Fruit fly (Drosophila melanogaster) whole organism, embryonic: Measurements from ENCODE around the gene msn.

Source experiments
- Abd-B ChIP-seq: fragments of 200-800 bp; sonication (Bioruptor generic); optimal IDR thresholded peaks from 2 replicates; lab custom pipeline; 2018; ENCODE audit warnings: missing biosample characterization, mild to moderate bottlenecking, missing genetic modification characterization, moderate library complexity
- Ada2b ChIP-seq: fragments of 200-800 bp; sonication (Bioruptor generic); IDR thresholded peaks from 2 replicates; pipeline ENCODE4 v1.3.6; 2022; ENCODE audit warnings: missing biosample characterization, missing genetic modification characterization
- CG14667 ChIP-seq: fragments of 200-800 bp; sonication (Bioruptor generic); IDR thresholded peaks from 2 replicates; pipeline ENCODE4 v1.3.6; 2022; ENCODE audit warnings: missing biosample characterization, missing genetic modification characterization
- CG17612 ChIP-seq: fragments of 200-800 bp; sonication (Bioruptor generic); IDR thresholded peaks from 2 replicates; pipeline ENCODE4 v1.3.6; 2022; ENCODE audit warnings: missing biosample characterization, missing genetic modification characterization
- CG18599 ChIP-seq: fragments of 200-800 bp; sonication (Bioruptor generic); optimal IDR thresholded peaks from 3 replicates; lab custom pipeline; 2017; ENCODE audit warnings: missing biosample characterization, missing genetic modification characterization, mild to moderate bottlenecking, moderate library complexity, missing genetic modification reagents
- CG2116 ChIP-seq: fragments of 200-800 bp; sonication (Bioruptor generic); optimal IDR thresholded peaks from 3 replicates; lab custom pipeline; 2018; ENCODE audit warnings: missing biosample characterization, mild to moderate bottlenecking, missing genetic modification characterization
- CG2712 ChIP-seq: fragments of 200-800 bp; optimal IDR thresholded peaks from 3 replicates; lab custom pipeline; 2019; ENCODE audit warnings: missing biosample characterization, mild to moderate bottlenecking, missing genetic modification characterization, moderate library complexity
- CG31441 ChIP-seq: fragments of 200-800 bp; sonication (Bioruptor generic); IDR thresholded peaks from 2 replicates; pipeline ENCODE4 v1.3.6; 2022; ENCODE audit warnings: missing biosample characterization, missing genetic modification characterization
- CG32772 ChIP-seq: fragments of 200-800 bp; sonication (Bioruptor generic); IDR thresholded peaks from 2 replicates; pipeline ENCODE4 v1.3.6; 2022; ENCODE audit warnings: missing biosample characterization, missing genetic modification characterization
- CG33213 ChIP-seq: fragments of 200-800 bp; sonication (Bioruptor generic); optimal IDR thresholded peaks from 3 replicates; lab custom pipeline; 2016; ENCODE audit warnings: missing biosample characterization, missing genetic modification characterization
- CG42726 ChIP-seq: fragments of 200-800 bp; sonication (Bioruptor generic); IDR thresholded peaks from 2 replicates; pipeline ENCODE4 v1.3.6; 2022; ENCODE audit warnings: missing biosample characterization, missing genetic modification characterization; ENCODE audit not compliant: partially characterized antibody
- CG4328 ChIP-seq: fragments of 200-800 bp; sonication (Bioruptor generic); optimal IDR thresholded peaks from 3 replicates; lab custom pipeline; 2017; ENCODE audit warnings: missing biosample characterization, missing genetic modification reagents, missing genetic modification characterization
- CG4404 ChIP-seq: fragments of 200-800 bp; sonication (Bioruptor generic); IDR thresholded peaks from 2 replicates; pipeline ENCODE4 v1.3.6; 2022; ENCODE audit warnings: missing biosample characterization, missing genetic modification characterization
- CG6683 ChIP-seq: fragments of 200-800 bp; sonication (Bioruptor generic); optimal IDR thresholded peaks from 2 replicates; lab custom pipeline; 2017; ENCODE audit warnings: missing biosample characterization, mild to moderate bottlenecking, missing genetic modification characterization, missing genetic modification reagents
- CG6791 ChIP-seq: fragments of 200-800 bp; sonication (Bioruptor generic); IDR thresholded peaks from 3 replicates; pipeline ENCODE4 v1.3.6; 2022; ENCODE audit warnings: missing biosample characterization, missing genetic modification characterization; ENCODE audit not compliant: partially characterized antibody
- CG7372 ChIP-seq: fragments of 200-800 bp; sonication (Bioruptor generic); IDR thresholded peaks from 2 replicates; pipeline ENCODE4 v1.3.6; 2022; ENCODE audit warnings: missing biosample characterization, missing genetic modification characterization
- CG8290 ChIP-seq, 3 experiments: fragments of 200-800 bp; sonication (Bioruptor generic); optimal IDR thresholded peaks; 2 replicates each; lab custom pipeline; 2016 to 2019; ENCODE audit warnings: missing biosample characterization in 3 of 3, missing genetic modification characterization in 3 of 3, mild to moderate bottlenecking in 2 of 3, moderate library complexity in 1 of 3
- CG8388 ChIP-seq: fragments of 200-800 bp; sonication (Bioruptor generic); optimal IDR thresholded peaks from 2 replicates; lab custom pipeline; 2019; ENCODE audit warnings: missing biosample characterization, mild to moderate bottlenecking, missing genetic modification characterization, moderate library complexity
- CG9609 ChIP-seq: fragments of 200-800 bp; sonication (Bioruptor generic); optimal IDR thresholded peaks from 3 replicates; lab custom pipeline; 2016; ENCODE audit warnings: missing biosample characterization, missing genetic modification characterization
- CHES-1-like ChIP-seq: fragments of 200-800 bp; sonication (Bioruptor generic); optimal IDR thresholded peaks from 2 replicates; lab custom pipeline; 2016; ENCODE audit warnings: missing biosample characterization, missing genetic modification characterization
- D ChIP-seq, 2 experiments: fragments of 200-800 bp in 1 of 2; fragments of >200 bp in 1 of 2; sonication (Bioruptor generic) in 1 of 2; optimal IDR thresholded peaks; 2 replicates in 1 of 2; 3 replicates in 1 of 2; lab custom pipeline; 2017; ENCODE audit warnings: mild to moderate bottlenecking in 1 of 2, missing biosample characterization in 1 of 2, missing genetic modification characterization in 1 of 2, missing genetic modification reagents in 1 of 2
- Dip3 ChIP-seq: fragments of 200-800 bp; sonication (Bioruptor generic); optimal IDR thresholded peaks from 3 replicates; lab custom pipeline; 2016; ENCODE audit warnings: missing biosample characterization, missing genetic modification characterization
- Ets65A ChIP-seq: fragments of 200-800 bp; sonication (Bioruptor generic); peaks from one replicate; lab custom pipeline; 2016; ENCODE audit warnings: missing biosample characterization, missing genetic modification characterization
- Ets97D ChIP-seq: fragments of 200-800 bp; sonication (Bioruptor generic); optimal IDR thresholded peaks from 3 replicates; lab custom pipeline; 2016; ENCODE audit warnings: missing biosample characterization, missing genetic modification characterization
- Hey ChIP-seq: fragments of 200-800 bp; sonication (Bioruptor generic); optimal IDR thresholded peaks from 3 replicates; lab custom pipeline; 2018; ENCODE audit warnings: missing biosample characterization, mild to moderate bottlenecking, missing genetic modification characterization
- Hr51 ChIP-seq, 2 experiments: fragments of 200-800 bp; sonication (Bioruptor generic); optimal IDR thresholded peaks; 2 replicates in 1 of 2; 3 replicates in 1 of 2; lab custom pipeline; 2016 to 2018; ENCODE audit warnings: missing biosample characterization in 2 of 2, missing genetic modification characterization in 2 of 2, mild to moderate bottlenecking in 1 of 2, moderate library complexity in 1 of 2
- ara ChIP-seq: fragments of 200-800 bp; sonication (Bioruptor generic); IDR thresholded peaks from 2 replicates; pipeline ENCODE4 v1.3.6; 2022; ENCODE audit warnings: missing biosample characterization, missing genetic modification characterization
- bigmax ChIP-seq: fragments of 200-800 bp; sonication (Bioruptor generic); optimal IDR thresholded peaks from 2 replicates; lab custom pipeline; 2018; ENCODE audit warnings: missing biosample characterization, mild to moderate bottlenecking, missing genetic modification characterization
- cg ChIP-seq: fragments of 200-800 bp; sonication (Bioruptor generic); optimal IDR thresholded peaks from 3 replicates; lab custom pipeline; 2019; ENCODE audit warnings: missing biosample characterization, mild to moderate bottlenecking, missing genetic modification characterization, moderate library complexity
- crc ChIP-seq: fragments of 200-800 bp; sonication (Bioruptor generic); optimal IDR thresholded peaks from 2 replicates; lab custom pipeline; 2016; ENCODE audit warnings: missing biosample characterization, missing genetic modification characterization
- croc ChIP-seq: fragments of 200-800 bp; sonication (Bioruptor generic); conservative IDR thresholded peaks from 3 replicates; pipeline ENCODE4 v1.3.6; 2022; ENCODE audit warnings: missing biosample characterization, missing genetic modification characterization
- da ChIP-seq: fragments of 200-800 bp; sonication (Bioruptor generic); optimal IDR thresholded peaks from 2 replicates; lab custom pipeline; 2016; ENCODE audit warnings: missing biosample characterization, missing genetic modification characterization
- dimm ChIP-seq: fragments of 200-800 bp; sonication (Bioruptor generic); IDR thresholded peaks from 2 replicates; pipeline ENCODE4 v1.3.6; 2022; ENCODE audit warnings: missing biosample characterization, missing genetic modification characterization
- dpn ChIP-seq, 2 experiments: fragments of 200-800 bp; sonication (Bioruptor generic); optimal IDR thresholded peaks; 3 replicates each; lab custom pipeline; 2016; ENCODE audit warnings: missing biosample characterization in 2 of 2, missing genetic modification characterization in 2 of 2
- exex ChIP-seq: fragments of 200-800 bp; sonication (Bioruptor generic); optimal IDR thresholded peaks from 4 replicates; lab custom pipeline; 2018; ENCODE audit warnings: missing biosample characterization, mild to moderate bottlenecking, missing genetic modification characterization, moderate library complexity
- eyg ChIP-seq: fragments of 200-800 bp; sonication (Bioruptor generic); optimal IDR thresholded peaks from 3 replicates; lab custom pipeline; 2016; ENCODE audit warnings: missing biosample characterization, missing genetic modification characterization
- ftz-f1 ChIP-seq: fragments of 200-800 bp; sonication (Bioruptor generic); optimal IDR thresholded peaks from 2 replicates; lab custom pipeline; 2016; ENCODE audit warnings: missing biosample characterization, missing genetic modification characterization
- gfzf ChIP-seq: fragments of 200-800 bp; sonication (Bioruptor generic); optimal IDR thresholded peaks from 2 replicates; lab custom pipeline; 2016; ENCODE audit warnings: missing biosample characterization, mild to moderate bottlenecking, missing genetic modification characterization, moderate library complexity
- gt ChIP-seq: fragments of 200-800 bp; sonication (Bioruptor generic); IDR thresholded peaks from 2 replicates; pipeline ENCODE4 v1.3.6; 2022; ENCODE audit warnings: missing biosample characterization, missing genetic modification characterization
- lbe ChIP-seq: fragments of 200-800 bp; sonication (Bioruptor generic); optimal IDR thresholded peaks from 2 replicates; lab custom pipeline; 2016; ENCODE audit warnings: missing biosample characterization, mild to moderate bottlenecking, missing genetic modification characterization
- maf-S ChIP-seq: fragments of 200-800 bp; sonication (Bioruptor generic); optimal IDR thresholded peaks from 2 replicates; lab custom pipeline; 2016; ENCODE audit warnings: missing biosample characterization, missing genetic modification characterization
- p53 ChIP-seq: fragments of 200-800 bp; sonication (Bioruptor generic); optimal IDR thresholded peaks from 2 replicates; lab custom pipeline; 2016; ENCODE audit warnings: missing biosample characterization, missing genetic modification characterization
- pb ChIP-seq: fragments of 200-800 bp; sonication (Bioruptor generic); optimal IDR thresholded peaks from 3 replicates; lab custom pipeline; 2016; ENCODE audit warnings: missing biosample characterization, missing genetic modification characterization
- psq ChIP-seq: fragments of 200-800 bp; sonication (Bioruptor generic); optimal IDR thresholded peaks from 2 replicates; lab custom pipeline; 2017; ENCODE audit warnings: missing biosample characterization, missing genetic modification characterization
- pum ChIP-seq: fragments of 200-800 bp; sonication (Bioruptor generic); optimal IDR thresholded peaks from 2 replicates; lab custom pipeline; 2016; ENCODE audit warnings: missing biosample characterization, missing genetic modification characterization
- run ChIP-seq: fragments of 200-800 bp; sonication (Bioruptor generic); optimal IDR thresholded peaks from 3 replicates; lab custom pipeline; 2018; ENCODE audit warnings: missing biosample characterization, mild to moderate bottlenecking, missing genetic modification characterization
- sc ChIP-seq, 3 experiments: fragments of >200 bp in 2 of 3; fragments of 200-800 bp in 1 of 3; sonication (Bioruptor generic) in 1 of 3; optimal IDR thresholded peaks; 2 replicates in 2 of 3; 3 replicates in 1 of 3; lab custom pipeline; 2017; ENCODE audit warnings: mild to moderate bottlenecking in 1 of 3, missing biosample characterization in 1 of 3, missing genetic modification characterization in 1 of 3, missing genetic modification reagents in 1 of 3
- sima ChIP-seq: fragments of 200-800 bp; sonication (Bioruptor generic); optimal IDR thresholded peaks from 2 replicates; lab custom pipeline; 2016; ENCODE audit warnings: missing biosample characterization, missing genetic modification characterization
- sisA ChIP-seq: fragments of 200-800 bp; sonication (Bioruptor generic); IDR thresholded peaks from 2 replicates; pipeline ENCODE4 v1.3.6; 2022; ENCODE audit warnings: missing biosample characterization, missing genetic modification characterization
- tll ChIP-seq, 2 experiments: fragments of 200-800 bp in 1 of 2; fragments of >200 bp in 1 of 2; sonication (Bioruptor generic) in 1 of 2; optimal IDR thresholded peaks; 2 replicates each; lab custom pipeline; 2017 to 2019; ENCODE audit warnings: missing biosample characterization in 2 of 2, missing genetic modification characterization in 2 of 2, mild to moderate bottlenecking in 1 of 2, moderate library complexity in 1 of 2

msn gene

dm6 chr3L:2631406-2631805 is 45.1 kb upstream of the msn start, which contains the start of the genes CG42245 and MEP-1 (continued):
- TF ChIP-seq pum (GFP tag; lab: Kevin White, UChicago) (peak; percentile 37), CG9609 (GFP tag; lab: Kevin White, UChicago) (peak; percentile 17), CG4404 (GFP tag; lab: Robert Waterston, UW) (no peak), cg (no peak), CG6683 (GFP tag; lab: Kevin White, UChicago) (no peak), CG17612 (GFP tag; lab: Robert Waterston, UW) (no peak), Ada2b (GFP tag; lab: Robert Waterston, UW) (no peak), CG33213 (GFP tag; lab: Kevin White, UChicago) (peak; percentile 44), ftz-f1 (GFP tag; lab: Kevin White, UChicago) (peak; percentile 30), CG2712 (tag; lab: Kevin White, UChicago) (peak; percentile 63), CG7372 (no peak), CG31441 (GFP tag; lab: Robert Waterston, UW) (no peak), Ets97D (GFP tag; lab: Kevin White, UChicago) (peak; percentile 88), p53 (GFP tag; lab: Kevin White, UChicago) (no peak), CG14667 (GFP tag; lab: Robert Waterston, UW) (no peak), gt (no peak), sima (no peak), CG4328 (GFP tag; lab: Kevin White, UChicago) (no peak), gfzf (GFP tag; lab: Kevin White, UChicago) (peak; percentile 15), sisA (GFP tag; lab: Robert Waterston, UW) (no peak), CG18599 (peak; percentile 58), lbe (GFP tag; lab: Kevin White, UChicago) (peak; percentile 74), dimm (GFP tag; lab: Robert Waterston, UW) (no peak), dpn (GFP tag; optimal IDR thresholded peaks at IDR 0.05; lab: Kevin White, UChicago) (peak; percentile 52 to 61), CG8388 (GFP tag; lab: Kevin White, UChicago) (peak; percentile 19), CG2116 (GFP tag; lab: Kevin White, UChicago) (peak; percentile 94), CG6791 (GFP tag; lab: Robert Waterston, UW) (peak; percentile 71), Abd-B (GFP tag; lab: Kevin White, UChicago) (peak; percentile 32), tll (GFP tag; optimal IDR thresholded peaks at IDR 0.05; lab: Kevin White, UChicago) (no peak), psq (GFP tag; lab: Kevin White, UChicago) (peak; percentile 13), Hr51 (GFP tag; optimal IDR thresholded peaks at IDR 0.05; lab: Kevin White, UChicago) (peak; percentile 26 to 55), exex (tag; lab: Kevin White, UChicago) (peak; percentile 33), maf-S (peak; percentile 32), sc (optimal IDR thresholded peaks at IDR 0.05; lab: Kevin White, UChicago) (no peak), sc (GFP tag; optimal IDR thresholded peaks at IDR 0.05; lab: Kevin White, UChicago) (peak; percentile 1), bigmax (GFP tag; lab: Kevin White, UChicago) (no peak), croc (GFP tag; lab: Robert Waterston, UW) (no peak), eyg (GFP tag; lab: Kevin White, UChicago) (no peak), run (tag; lab: Kevin White, UChicago) (peak; percentile 34), CHES-1-like (peak; percentile 41), ara (GFP tag; lab: Robert Waterston, UW) (no peak), pb (GFP tag; lab: Kevin White, UChicago) (no peak), da (no peak), Ets65A (GFP tag; lab: Kevin White, UChicago) (peak; percentile 95), CG42726 (GFP tag; lab: Robert Waterston, UW) (no peak), CG8290 (GFP tag; optimal IDR thresholded peaks at IDR 0.05; lab: Kevin White, UChicago) (peak; percentile 54), CG8290 (tag; optimal IDR thresholded peaks at IDR 0.05; lab: Kevin White, UChicago) (peak in 1 of 2 experiments; percentile 9), Dip3 (GFP tag; lab: Kevin White, UChicago) (peak; percentile 54), D (optimal IDR thresholded peaks at IDR 0.05; lab: Kevin White, UChicago) (no peak), D (GFP tag; optimal IDR thresholded peaks at IDR 0.05; lab: Kevin White, UChicago) (no peak), crc (GFP tag; lab: Kevin White, UChicago) (peak; percentile 14), CG32772 (GFP tag; lab: Robert Waterston, UW) (no peak), Hey (tag; lab: Kevin White, UChicago) (no peak)
